Worm (Caenorhabditis elegans): Measurements from ENCODE around the gene clec-124.

DNA sequence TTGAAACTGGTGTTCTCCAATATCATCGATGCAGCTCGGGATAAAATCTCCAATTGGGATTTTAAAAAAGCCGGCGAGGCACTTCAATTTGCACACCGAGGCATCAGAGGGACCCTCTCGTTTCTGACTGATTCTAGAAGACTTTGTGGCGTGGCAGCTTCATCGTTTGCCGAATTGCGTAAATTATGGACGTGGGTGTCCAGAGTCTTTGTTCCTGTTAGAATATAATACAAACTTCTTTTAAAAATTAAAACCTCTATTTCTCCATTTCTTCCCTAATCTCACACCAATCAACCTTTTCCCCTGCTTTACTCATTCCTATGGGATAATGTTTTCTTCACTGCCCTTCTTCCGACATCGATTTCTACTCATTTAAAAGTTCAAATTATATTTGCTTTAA, 39.1 kb upstream of the clec-124 start, which contains the start of gene ZC239.5:
- TF ChIP-seq pha-2 (tag; optimal IDR thresholded peaks at IDR 0.05): no peak
- TF ChIP-seq F13H6.1 (tag; optimal IDR thresholded peaks at IDR 0.05): no peak
- TF ChIP-seq tbx-7 (tag; optimal IDR thresholded peaks at IDR 0.05): no peak
- no peak for TF ChIP-seq ceh-6 (GFP tag; optimal IDR thresholded peaks at IDR 0.05)
- TF ChIP-seq gmeb-2 (tag; optimal IDR thresholded peaks at IDR 0.05): no peak
- no peak for TF ChIP-seq sox-4 (tag; optimal IDR thresholded peaks at IDR 0.05)
